Fruit fly (Drosophila melanogaster): ENCODE measurements around the gene eIF2Bbeta.

eIF2Bbeta gene

dm6 chrX:2749693-2750092 is 45.3 kb downstream of the eIF2Bbeta start (continued):
- TF ChIP-seq otp (GFP tag; IDR thresholded peaks at IDR 0.05) (no peak), insv (GFP tag; optimal IDR thresholded peaks at IDR 0.05) (no peak), CG6689 (GFP tag; IDR thresholded peaks at IDR 0.05) (no peak), CG4424 (GFP tag; optimal IDR thresholded peaks at IDR 0.05) (no peak), CG6854 (GFP tag; optimal IDR thresholded peaks at IDR 0.05) (no peak), CG16815 (GFP tag; optimal IDR thresholded peaks at IDR 0.05) (no peak), hth (optimal IDR thresholded peaks at IDR 0.05) (no peak), CG18599 (GFP tag; optimal IDR thresholded peaks at IDR 0.05) (peak; percentile 52), NfI (GFP tag; optimal IDR thresholded peaks at IDR 0.05) (no peak), tgo (GFP tag; IDR thresholded peaks at IDR 0.05) (no peak), Vsx1 (GFP tag; optimal IDR thresholded peaks at IDR 0.05) (no peak), CG2678 (tag; optimal IDR thresholded peaks at IDR 0.05) (peak; percentile 35), chn (GFP tag; optimal IDR thresholded peaks at IDR 0.05) (no peak), grau (tag; optimal IDR thresholded peaks at IDR 0.05) (peak; percentile 19), CG34422 (GFP tag; IDR thresholded peaks at IDR 0.05) (0 out of 3 replicates have a peak, but pooled peaks have one; percentile 11), Rfx (GFP tag; IDR thresholded peaks at IDR 0.05) (peak; percentile 44; the same call in 1 of the 2 replicates), CG12236 (GFP tag; optimal IDR thresholded peaks at IDR 0.05) (no peak), zfh2 (GFP tag; optimal IDR thresholded peaks at IDR 0.05) (no peak), tna (GFP tag; IDR thresholded peaks at IDR 0.05; ENCODE audit: partially characterized antibody) (no peak), CG2202 (tag; optimal IDR thresholded peaks at IDR 0.05) (no peak), Fer2 (tag; optimal IDR thresholded peaks at IDR 0.05) (no peak), Bteb2 (GFP tag; optimal IDR thresholded peaks at IDR 0.05) (no peak), nmo (GFP tag; optimal IDR thresholded peaks at IDR 0.05) (no peak), GATAe (GFP tag; conservative IDR thresholded peaks at IDR 0.05) (no peak), CG32767 (GFP tag; IDR thresholded peaks at IDR 0.05) (no peak), CG8281 (tag; optimal IDR thresholded peaks at IDR 0.05) (no peak), sima (GFP tag; optimal IDR thresholded peaks at IDR 0.05) (no peak), her (GFP tag; optimal IDR thresholded peaks at IDR 0.05) (no peak), CG9932 (GFP tag; IDR thresholded peaks at IDR 0.05) (no peak; the same call in 1 of the 2 replicates), gem (tag; optimal IDR thresholded peaks at IDR 0.05) (peak; percentile 21), Hr3 (GFP tag; optimal IDR thresholded peaks at IDR 0.05) (no peak)
